Fruit fly (Drosophila melanogaster) whole organism, embryonic: Measurements from ENCODE around the gene Traf-like.
A peak's percentile ranks its signal among the peaks of the same experiment; 100 is the strongest.

ENCODE experiments used
- B-H1 ChIP-seq: fragments of 200-800 bp; sonication (Bioruptor generic); IDR thresholded peaks from 3 replicates; pipeline ENCODE4 v1.3.6; 2022; ENCODE audit warnings: missing biosample characterization, missing genetic modification characterization
- CG10543 ChIP-seq: fragments of 200-800 bp; sonication (Bioruptor generic); optimal IDR thresholded peaks from 3 replicates; lab custom pipeline; 2017; ENCODE audit warnings: missing biosample characterization, mild to moderate bottlenecking, missing genetic modification characterization, moderate library complexity
- CG12071 ChIP-seq: fragments of 200-800 bp; sonication (Bioruptor generic); optimal IDR thresholded peaks from 3 replicates; lab custom pipeline; 2018; ENCODE audit warnings: missing biosample characterization, mild to moderate bottlenecking, missing genetic modification characterization
- CG12391 ChIP-seq: fragments of 200-800 bp; sonication (Bioruptor generic); optimal IDR thresholded peaks from 3 replicates; lab custom pipeline; 2018; ENCODE audit warnings: missing biosample characterization, mild to moderate bottlenecking, missing genetic modification characterization, moderate library complexity
- CG13424 ChIP-seq: fragments of 200-800 bp; sonication (Bioruptor generic); optimal IDR thresholded peaks from 2 replicates; lab custom pipeline; 2019; ENCODE audit warnings: missing biosample characterization, mild to moderate bottlenecking, missing genetic modification characterization, moderate library complexity
- CG14710 ChIP-seq: fragments of 200-800 bp; sonication (Bioruptor generic); optimal IDR thresholded peaks from 3 replicates; lab custom pipeline; 2019; ENCODE audit warnings: missing biosample characterization, mild to moderate bottlenecking, missing genetic modification characterization, moderate library complexity
- CG15011 ChIP-seq: fragments of 200-800 bp; sonication (Bioruptor generic); optimal IDR thresholded peaks from 3 replicates; lab custom pipeline; 2018; ENCODE audit warnings: missing biosample characterization, mild to moderate bottlenecking, missing genetic modification characterization
- CG15601 ChIP-seq: fragments of 200-800 bp; sonication (Bioruptor generic); optimal IDR thresholded peaks from 3 replicates; lab custom pipeline; 2019; ENCODE audit warnings: missing biosample characterization, mild to moderate bottlenecking, missing genetic modification characterization, moderate library complexity
- CG1602 ChIP-seq: fragments of 200-800 bp; sonication (Bioruptor generic); optimal IDR thresholded peaks from 3 replicates; lab custom pipeline; 2016; ENCODE audit warnings: missing biosample characterization, missing genetic modification characterization
- CG16813 ChIP-seq: fragments of 200-800 bp; sonication (Bioruptor generic); IDR thresholded peaks from 3 replicates; pipeline ENCODE4 v1.3.6; 2022; ENCODE audit warnings: missing biosample characterization, missing genetic modification characterization; ENCODE audit not compliant: partially characterized antibody
- CG17385 ChIP-seq: fragments of 200-800 bp; sonication (Bioruptor generic); optimal IDR thresholded peaks from 3 replicates; lab custom pipeline; 2018; ENCODE audit warnings: missing biosample characterization, mild to moderate bottlenecking, missing genetic modification characterization
- CG17912 ChIP-seq: fragments of 200-800 bp; sonication (Bioruptor generic); optimal IDR thresholded peaks from 2 replicates; lab custom pipeline; 2018; ENCODE audit warnings: missing biosample characterization, mild to moderate bottlenecking, missing genetic modification characterization
- CG18011 ChIP-seq: fragments of 200-800 bp; sonication (Bioruptor generic); optimal IDR thresholded peaks from 2 replicates; lab custom pipeline; 2017; ENCODE audit warnings: missing biosample characterization, missing genetic modification characterization, mild to moderate bottlenecking, moderate library complexity, missing genotype
- CG2678 ChIP-seq: fragments of 200-800 bp; sonication (Bioruptor generic); optimal IDR thresholded peaks from 3 replicates; lab custom pipeline; 2019; ENCODE audit warnings: missing biosample characterization, mild to moderate bottlenecking, missing genetic modification characterization, moderate library complexity
- CG2712 ChIP-seq: fragments of 200-800 bp; optimal IDR thresholded peaks from 3 replicates; lab custom pipeline; 2019; ENCODE audit warnings: missing biosample characterization, mild to moderate bottlenecking, missing genetic modification characterization, moderate library complexity
- CG34224 ChIP-seq: fragments of 200-800 bp; sonication (Bioruptor generic); IDR thresholded peaks from 3 replicates; pipeline ENCODE4 v1.3.6; 2022; ENCODE audit warnings: missing biosample characterization, missing genetic modification characterization; ENCODE audit not compliant: partially characterized antibody
- CG3995 ChIP-seq: fragments of 200-800 bp; sonication (Bioruptor generic); optimal IDR thresholded peaks from 3 replicates; lab custom pipeline; 2016; ENCODE audit warnings: missing biosample characterization, missing genetic modification characterization
- CG4404 ChIP-seq: fragments of 200-800 bp; sonication (Bioruptor generic); IDR thresholded peaks from 2 replicates; pipeline ENCODE4 v1.3.6; 2022; ENCODE audit warnings: missing biosample characterization, missing genetic modification characterization
- CG6791 ChIP-seq: fragments of 200-800 bp; sonication (Bioruptor generic); IDR thresholded peaks from 3 replicates; pipeline ENCODE4 v1.3.6; 2022; ENCODE audit warnings: missing biosample characterization, missing genetic modification characterization; ENCODE audit not compliant: partially characterized antibody
- CG9876 ChIP-seq: fragments of 200-800 bp; sonication (Bioruptor generic); optimal IDR thresholded peaks from 2 replicates; lab custom pipeline; 2016; ENCODE audit warnings: missing biosample characterization, missing genetic modification characterization
- Chrac-16 ChIP-seq: fragments of 200-800 bp; sonication (Bioruptor generic); optimal IDR thresholded peaks from 3 replicates; lab custom pipeline; 2016; ENCODE audit warnings: missing biosample characterization, missing genetic modification characterization
- CrebB ChIP-seq: fragments of 200-800 bp; sonication (Bioruptor generic); optimal IDR thresholded peaks from 3 replicates; lab custom pipeline; 2018; ENCODE audit warnings: missing biosample characterization, mild to moderate bottlenecking, missing genetic modification characterization
- Dek ChIP-seq: fragments of 200-800 bp; sonication (Bioruptor generic); optimal IDR thresholded peaks from 3 replicates; lab custom pipeline; 2019; ENCODE audit warnings: missing biosample characterization, mild to moderate bottlenecking, missing genetic modification characterization, moderate library complexity
- Doc3 ChIP-seq: fragments of 200-800 bp; sonication (Bioruptor generic); IDR thresholded peaks from 3 replicates; pipeline ENCODE4 v1.3.6; 2022; ENCODE audit warnings: missing biosample characterization, missing genetic modification characterization; ENCODE audit not compliant: partially characterized antibody
- Dref ChIP-seq: fragments of 200-800 bp; sonication (Bioruptor generic); IDR thresholded peaks from 2 replicates; pipeline ENCODE4 v1.3.6; 2022; ENCODE audit warnings: missing biosample characterization, missing genetic modification characterization
- Elba2 ChIP-seq: fragments of 200-800 bp; sonication (Bioruptor generic); optimal IDR thresholded peaks from 3 replicates; lab custom pipeline; 2016; ENCODE audit warnings: missing biosample characterization, missing genetic modification characterization
- Gug ChIP-seq: fragments of 200-800 bp; sonication (Bioruptor generic); IDR thresholded peaks from 4 replicates; pipeline ENCODE4 v1.3.6; 2022; ENCODE audit warnings: missing biosample characterization, missing genetic modification characterization
- HLHmδ ChIP-seq: fragments of 200-800 bp; sonication (Bioruptor generic); optimal IDR thresholded peaks from 2 replicates; lab custom pipeline; 2018; ENCODE audit warnings: missing biosample characterization, mild to moderate bottlenecking, missing genetic modification characterization, moderate library complexity
- Hey ChIP-seq: fragments of 200-800 bp; sonication (Bioruptor generic); optimal IDR thresholded peaks from 3 replicates; lab custom pipeline; 2018; ENCODE audit warnings: missing biosample characterization, mild to moderate bottlenecking, missing genetic modification characterization
- Jarid2 ChIP-seq: fragments of 200-800 bp; sonication (Bioruptor generic); optimal IDR thresholded peaks from 3 replicates; lab custom pipeline; 2017; ENCODE audit warnings: mild to moderate bottlenecking, missing biosample characterization, missing genetic modification reagents, missing genetic modification characterization
- Med ChIP-seq: fragments of 200-800 bp; sonication (Bioruptor generic); peaks from one replicate; lab custom pipeline; 2016; ENCODE audit warnings: missing biosample characterization, missing genetic modification characterization, mild to moderate bottlenecking, inconsistent platforms, moderate library complexity
- Nf-YA ChIP-seq: fragments of 200-800 bp; sonication (Bioruptor generic); IDR thresholded peaks from 2 replicates; pipeline ENCODE4 v1.3.6; 2022; ENCODE audit warnings: missing biosample characterization, missing genetic modification characterization
- Sry-β ChIP-seq: fragments of 200-800 bp; sonication (Bioruptor generic); optimal IDR thresholded peaks from 2 replicates; lab custom pipeline; 2018; ENCODE audit warnings: missing biosample characterization, mild to moderate bottlenecking, missing genetic modification characterization, moderate library complexity
- cg ChIP-seq: fragments of 200-800 bp; sonication (Bioruptor generic); optimal IDR thresholded peaks from 3 replicates; lab custom pipeline; 2019; ENCODE audit warnings: missing biosample characterization, mild to moderate bottlenecking, missing genetic modification characterization, moderate library complexity
- croc ChIP-seq: fragments of 200-800 bp; sonication (Bioruptor generic); conservative IDR thresholded peaks from 3 replicates; pipeline ENCODE4 v1.3.6; 2022; ENCODE audit warnings: missing biosample characterization, missing genetic modification characterization
- crol ChIP-seq: fragments of 200-800 bp; sonication (Bioruptor generic); IDR thresholded peaks from 2 replicates; pipeline ENCODE4 v1.3.6; 2022; ENCODE audit warnings: missing biosample characterization, missing genetic modification characterization
- disco-r ChIP-seq: fragments of 200-800 bp; sonication (Bioruptor generic); optimal IDR thresholded peaks from 2 replicates; lab custom pipeline; 2016; ENCODE audit warnings: missing biosample characterization, missing genetic modification characterization
- ewg ChIP-seq: fragments of 200-800 bp; sonication (Bioruptor generic); optimal IDR thresholded peaks from 3 replicates; lab custom pipeline; 2017; ENCODE audit warnings: mild to moderate bottlenecking, missing biosample characterization, missing genetic modification reagents, missing genetic modification characterization
- fd102C ChIP-seq: fragments of 200-800 bp; sonication (Bioruptor generic); optimal IDR thresholded peaks from 2 replicates; lab custom pipeline; 2018; ENCODE audit warnings: missing biosample characterization, mild to moderate bottlenecking, missing genetic modification characterization, moderate library complexity
- hb ChIP-seq: fragments of 200-800 bp; sonication (Bioruptor generic); IDR thresholded peaks from 3 replicates; pipeline ENCODE4 v1.3.6; 2022; ENCODE audit warnings: missing biosample characterization, missing genetic modification characterization; ENCODE audit not compliant: partially characterized antibody
- nmo ChIP-seq: fragments of 200-800 bp; sonication (Bioruptor generic); optimal IDR thresholded peaks from 2 replicates; lab custom pipeline; 2018; ENCODE audit warnings: missing biosample characterization, mild to moderate bottlenecking, missing genetic modification characterization, moderate library complexity
- prd ChIP-seq, 3 experiments: fragments of >200 bp in 2 of 3; fragments of 200-800 bp in 1 of 3; sonication (Bioruptor generic) in 1 of 3; optimal IDR thresholded peaks in 2 of 3; IDR thresholded peaks in 1 of 3; 2 replicates in 2 of 3; 3 replicates in 1 of 3; pipeline versions ENCODE4 v1.3.6 to Lab custom; 2017 to 2022; ENCODE audit warnings: missing biosample characterization in 1 of 3, missing genetic modification characterization in 1 of 3
- sens ChIP-seq: fragments of 200-800 bp; sonication (Bioruptor generic); peaks from one replicate; lab custom pipeline; 2016; ENCODE audit warnings: missing biosample characterization, missing genetic modification characterization
- so ChIP-seq: fragments of 200-800 bp; sonication (Bioruptor generic); IDR thresholded peaks from 3 replicates; pipeline ENCODE4 v1.3.6; 2022; ENCODE audit warnings: missing biosample characterization, missing genetic modification characterization
- sr ChIP-seq: fragments of 200-800 bp; sonication (Bioruptor generic); IDR thresholded peaks from 3 replicates; pipeline ENCODE4 v1.3.6; 2022; ENCODE audit warnings: missing biosample characterization, missing genetic modification characterization
- stwl ChIP-seq: fragments of 200-800 bp; sonication (Bioruptor generic); optimal IDR thresholded peaks from 3 replicates; lab custom pipeline; 2018; ENCODE audit warnings: missing biosample characterization, mild to moderate bottlenecking, missing genetic modification characterization, moderate library complexity
- tll ChIP-seq, 2 experiments: fragments of 200-800 bp in 1 of 2; fragments of >200 bp in 1 of 2; sonication (Bioruptor generic) in 1 of 2; optimal IDR thresholded peaks; 2 replicates each; lab custom pipeline; 2017 to 2019; ENCODE audit warnings: missing biosample characterization in 2 of 2, missing genetic modification characterization in 2 of 2, mild to moderate bottlenecking in 1 of 2, moderate library complexity in 1 of 2
- zfh2 ChIP-seq: fragments of 200-800 bp; sonication (Bioruptor generic); optimal IDR thresholded peaks from 2 replicates; lab custom pipeline; 2016; ENCODE audit warnings: missing biosample characterization, missing genetic modification characterization

The Traf-like gene

dm6 chrX:16449316-16449715, 34.5 kb downstream of the Traf-like start:
- TF ChIP-seq CG17385 (GFP tag; lab: Kevin White, UChicago): peak; percentile 56
- TF ChIP-seq crol (GFP tag; lab: Robert Waterston, UW): peak; percentile 60
- TF ChIP-seq CG4404: no peak

dm6 chrX:16456582-16456981, 41.7 kb downstream of the Traf-like start:
- peak; percentile 1 for TF ChIP-seq CG14710 (tag; lab: Kevin White, UChicago)
- TF ChIP-seq tll (GFP tag; optimal IDR thresholded peaks at IDR 0.05; lab: Kevin White, UChicago): no peak
- TF ChIP-seq zfh2 (GFP tag; lab: Kevin White, UChicago): no peak
- no peak for TF ChIP-seq Doc3 (GFP tag; lab: Robert Waterston, UW)
- no peak for TF ChIP-seq Dek (tag; lab: Kevin White, UChicago)
- TF ChIP-seq hb (GFP tag; lab: Robert Waterston, UW): no peak
- no peak for TF ChIP-seq sr (GFP tag; lab: Robert Waterston, UW)
- TF ChIP-seq Chrac-16 (GFP tag; lab: Kevin White, UChicago): no peak
- no peak for TF ChIP-seq CG12071 (GFP tag; lab: Kevin White, UChicago)
- no peak for TF ChIP-seq CG10543 (GFP tag; lab: Kevin White, UChicago)
- peak; percentile 50 for TF ChIP-seq cg (GFP tag; lab: Kevin White, UChicago)
- no peak for TF ChIP-seq CrebB (tag; lab: Kevin White, UChicago)
- TF ChIP-seq Med (GFP tag; lab: Kevin White, UChicago): no peak
- TF ChIP-seq CG15011 (GFP tag; lab: Kevin White, UChicago): no peak
- peak; percentile 47 for TF ChIP-seq stwl
- TF ChIP-seq Sry-β (GFP tag; lab: Kevin White, UChicago): no peak
- no peak for TF ChIP-seq disco-r (GFP tag; lab: Kevin White, UChicago)
- TF ChIP-seq Nf-YA (GFP tag; lab: Robert Waterston, UW): no peak
- no peak for TF ChIP-seq CG12391
- peak; percentile 4 for TF ChIP-seq CG15601
- TF ChIP-seq CG6791 (GFP tag; lab: Robert Waterston, UW): peak; percentile 72; the same call in 2 of the 3 replicates
- TF ChIP-seq ewg (GFP tag; lab: Kevin White, UChicago): no peak
- TF ChIP-seq CG34224 (GFP tag; lab: Robert Waterston, UW): no peak
- no peak for TF ChIP-seq Gug (GFP tag; lab: Robert Waterston, UW)
- no peak for TF ChIP-seq B-H1 (GFP tag; lab: Robert Waterston, UW)
- no peak for TF ChIP-seq Jarid2 (GFP tag; lab: Kevin White, UChicago)
- no peak for TF ChIP-seq CG1602 (GFP tag; lab: Kevin White, UChicago)
- TF ChIP-seq Dref: no peak
- no peak for TF ChIP-seq Elba2 (GFP tag; lab: Kevin White, UChicago)
- TF ChIP-seq CG3995 (GFP tag; lab: Kevin White, UChicago): no peak
- no peak for TF ChIP-seq fd102C (GFP tag; lab: Kevin White, UChicago)
- TF ChIP-seq CG17912 (GFP tag; lab: Kevin White, UChicago): no peak
- no peak for TF ChIP-seq CG2678 (tag; lab: Kevin White, UChicago)
- TF ChIP-seq prd (optimal IDR thresholded peaks at IDR 0.05; lab: Kevin White, UChicago): no peak
- TF ChIP-seq prd (GFP tag; IDR thresholded peaks at IDR 0.05; lab: Robert Waterston, UW): no peak
- TF ChIP-seq HLHmδ (GFP tag; lab: Kevin White, UChicago): no peak
- no peak for TF ChIP-seq CG13424
- TF ChIP-seq so: no peak
- no peak for TF ChIP-seq CG9876
- peak; percentile 31 for TF ChIP-seq CG2712 (tag; lab: Kevin White, UChicago)
- no peak for TF ChIP-seq croc (GFP tag; lab: Robert Waterston, UW)
- TF ChIP-seq CG16813 (GFP tag; lab: Robert Waterston, UW): no peak
- TF ChIP-seq nmo (GFP tag; lab: Kevin White, UChicago): no peak
- no peak for TF ChIP-seq CG18011
- peak; percentile 1 for TF ChIP-seq sens (GFP tag; lab: Kevin White, UChicago)
- TF ChIP-seq Hey (tag; lab: Kevin White, UChicago): no peak
